Fruit fly (Drosophila melanogaster) whole organism, adult: ENCODE measurements around the gene CG11626.

ENCODE experiments used
- CG11617 ChIP-seq: fragments of 200-800 bp; sonication (Bioruptor generic); optimal IDR thresholded peaks from 2 replicates; lab custom pipeline; 2017; ENCODE audit warnings: mild to moderate bottlenecking, missing biosample characterization, missing genetic modification reagents, missing genetic modification characterization
- CG12768 ChIP-seq: fragments of 200-800 bp; sonication (Bioruptor generic); optimal IDR thresholded peaks from 2 replicates; lab custom pipeline; 2017; ENCODE audit warnings: missing biosample characterization, missing genetic modification characterization, mild to moderate bottlenecking, moderate library complexity, missing genetic modification reagents
- CG14711 ChIP-seq: fragments of 200-800 bp; sonication (Bioruptor generic); optimal IDR thresholded peaks from 2 replicates; lab custom pipeline; 2018; ENCODE audit warnings: missing biosample characterization, mild to moderate bottlenecking, missing genetic modification characterization, moderate library complexity
- CG1620 ChIP-seq: fragments of 200-800 bp; sonication (Bioruptor generic); optimal IDR thresholded peaks from 2 replicates; lab custom pipeline; 2016; ENCODE audit warnings: missing biosample characterization, missing genetic modification characterization
- CG33017 ChIP-seq: fragments of 200-800 bp; sonication (Bioruptor generic); optimal IDR thresholded peaks from 2 replicates; lab custom pipeline; 2018; ENCODE audit warnings: missing biosample characterization, mild to moderate bottlenecking, missing genetic modification characterization, moderate library complexity
- CG5204 ChIP-seq: fragments of 200-800 bp; sonication (Bioruptor generic); optimal IDR thresholded peaks from 2 replicates; lab custom pipeline; 2016; ENCODE audit warnings: missing biosample characterization, missing genetic modification characterization
- CG7045 ChIP-seq: fragments of 200-800 bp; sonication (Bioruptor generic); optimal IDR thresholded peaks from 2 replicates; lab custom pipeline; 2017; ENCODE audit warnings: missing biosample characterization, mild to moderate bottlenecking, missing genetic modification characterization
- CG7101 ChIP-seq: fragments of 200-800 bp; sonication (Bioruptor generic); optimal IDR thresholded peaks from 2 replicates; lab custom pipeline; 2018; ENCODE audit warnings: missing biosample characterization, mild to moderate bottlenecking, missing genetic modification characterization, moderate library complexity
- Clk ChIP-seq: fragments of 200-800 bp; sonication (Bioruptor generic); optimal IDR thresholded peaks from 2 replicates; lab custom pipeline; 2017; ENCODE audit warnings: missing biosample characterization, missing genetic modification characterization
- Crg-1 ChIP-seq: fragments of 200-800 bp; sonication (Bioruptor generic); optimal IDR thresholded peaks from 2 replicates; lab custom pipeline; 2016; ENCODE audit warnings: missing biosample characterization, missing genetic modification characterization
- Hr96 ChIP-seq: fragments of 200-800 bp; sonication (Bioruptor generic); optimal IDR thresholded peaks from 2 replicates; lab custom pipeline; 2016; ENCODE audit warnings: missing biosample characterization, missing genetic modification characterization
- Mnt ChIP-seq: fragments of 200-800 bp; sonication (Bioruptor generic); optimal IDR thresholded peaks from 2 replicates; lab custom pipeline; 2016; ENCODE audit warnings: missing biosample characterization, mild to moderate bottlenecking, missing genetic modification characterization
- bab1 ChIP-seq: fragments of 200-800 bp; sonication (Bioruptor generic); optimal IDR thresholded peaks from 3 replicates; lab custom pipeline; 2019; ENCODE audit warnings: missing biosample characterization, mild to moderate bottlenecking, missing genetic modification characterization, moderate library complexity
- cic ChIP-seq: fragments of 200-800 bp; sonication (Bioruptor generic); optimal IDR thresholded peaks from 2 replicates; lab custom pipeline; 2017; ENCODE audit warnings: missing biosample characterization, mild to moderate bottlenecking, missing genetic modification characterization, moderate library complexity
- cnc ChIP-seq, 2 experiments: fragments of >200 bp; optimal IDR thresholded peaks; 2 replicates each; lab custom pipeline; 2017
- kay ChIP-seq: fragments of 200-800 bp; sonication (Bioruptor generic); peaks from one replicate; lab custom pipeline; 2016; ENCODE audit warnings: missing biosample characterization, missing genetic modification characterization, borderline replicate concordance
- ovo ChIP-seq: fragments of 200-800 bp; sonication (Bioruptor generic); optimal IDR thresholded peaks from 2 replicates; lab custom pipeline; 2016; ENCODE audit warnings: missing biosample characterization, missing genetic modification characterization
- pad ChIP-seq: fragments of 200-800 bp; sonication (Bioruptor generic); optimal IDR thresholded peaks from 3 replicates; lab custom pipeline; 2017; ENCODE audit warnings: missing biosample characterization, missing genetic modification characterization, mild to moderate bottlenecking, moderate library complexity, missing genetic modification reagents
- tj ChIP-seq: fragments of 200-800 bp; sonication (Bioruptor generic); optimal IDR thresholded peaks from 3 replicates; lab custom pipeline; 2017; ENCODE audit warnings: missing biosample characterization, mild to moderate bottlenecking, missing genetic modification characterization, moderate library complexity
- toe ChIP-seq: fragments of 200-800 bp; sonication (Bioruptor generic); optimal IDR thresholded peaks from 2 replicates; lab custom pipeline; 2016; ENCODE audit warnings: missing biosample characterization, missing genetic modification characterization

Gene CG11626

DNA sequence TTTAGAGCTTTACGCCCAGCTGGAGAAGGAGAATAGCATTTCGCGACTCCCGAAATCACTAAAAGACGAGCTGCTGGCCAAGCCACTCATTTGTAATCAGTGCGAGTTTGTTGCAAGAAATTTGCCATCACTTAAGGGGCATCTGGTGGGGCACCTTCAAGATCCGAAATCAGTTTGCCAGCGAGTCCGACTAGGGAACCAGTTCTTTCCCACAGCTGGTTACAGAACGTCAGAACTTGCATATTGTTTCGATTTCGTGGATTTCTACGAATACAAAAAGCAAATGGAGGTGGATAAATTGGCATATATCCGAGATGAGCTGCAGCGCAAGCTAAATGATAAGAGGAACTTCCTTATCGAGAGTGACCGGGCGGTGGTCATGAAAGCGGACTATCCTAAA, 4.4 kb upstream of the CG11626 start:
- no peak for TF ChIP-seq Clk (GFP tag; lab: Kevin White, UChicago)
- no peak for TF ChIP-seq Crg-1 (GFP tag; lab: Kevin White, UChicago)
- no peak for TF ChIP-seq CG5204 (GFP tag; lab: Kevin White, UChicago)
- TF ChIP-seq ovo (GFP tag; lab: Kevin White, UChicago): no peak
- no peak for TF ChIP-seq CG7045 (GFP tag; lab: Kevin White, UChicago)
- TF ChIP-seq cnc (optimal IDR thresholded peaks at IDR 0.05; lab: Kevin White, UChicago): no peak
- TF ChIP-seq CG11617 (GFP tag; lab: Kevin White, UChicago): no peak
- no peak for TF ChIP-seq toe (GFP tag; lab: Kevin White, UChicago)

- no peak for TF ChIP-seq ovo (GFP tag; lab: Kevin White, UChicago)
- no peak for TF ChIP-seq CG33017 (tag; lab: Kevin White, UChicago)
- no peak for TF ChIP-seq CG11617 (GFP tag; lab: Kevin White, UChicago)
- TF ChIP-seq cic: no peak
- no peak for TF ChIP-seq pad (GFP tag; lab: Kevin White, UChicago)
- no peak for TF ChIP-seq CG1620 (GFP tag; lab: Kevin White, UChicago)
- no peak for TF ChIP-seq CG14711 (tag; lab: Kevin White, UChicago)
- TF ChIP-seq Mnt (GFP tag; lab: Kevin White, UChicago): no peak
- TF ChIP-seq tj (GFP tag; lab: Kevin White, UChicago): no peak
- no peak for TF ChIP-seq Clk (GFP tag; lab: Kevin White, UChicago)
- TF ChIP-seq bab1 (GFP tag; lab: Kevin White, UChicago): no peak
Measured at dm6 chr3R:19406852-19407251, 1.8 kb upstream of the CG11626 start.

DNA sequence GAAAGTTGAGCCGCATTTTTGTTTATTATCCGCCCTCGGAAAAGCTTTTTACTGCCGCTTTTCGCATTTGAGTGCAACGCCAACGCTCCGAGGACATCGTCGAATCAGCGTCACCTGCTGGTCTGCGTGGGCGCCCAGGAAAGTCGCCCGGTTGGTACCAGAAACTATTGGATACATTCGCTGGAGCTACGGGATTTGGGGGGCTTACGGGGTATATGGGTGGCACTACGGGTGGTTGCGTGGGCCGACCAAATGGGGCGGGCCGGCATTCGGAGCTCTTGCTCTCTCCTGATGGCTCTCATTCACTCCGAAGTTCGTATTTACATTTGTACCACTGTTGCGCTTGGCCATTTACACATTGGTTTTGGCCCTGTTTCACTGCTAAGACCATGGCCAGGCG, 2.7 kb downstream of the CG11626 start:
- TF ChIP-seq tj (GFP tag; lab: Kevin White, UChicago): no peak
- no peak for TF ChIP-seq CG14711 (tag; lab: Kevin White, UChicago)
- TF ChIP-seq toe (GFP tag; lab: Kevin White, UChicago): no peak
- no peak for TF ChIP-seq Clk (GFP tag; lab: Kevin White, UChicago)
- no peak for TF ChIP-seq Mnt (GFP tag; lab: Kevin White, UChicago)
- no peak for TF ChIP-seq CG1620 (GFP tag; lab: Kevin White, UChicago)
- TF ChIP-seq cic: no peak

DNA sequence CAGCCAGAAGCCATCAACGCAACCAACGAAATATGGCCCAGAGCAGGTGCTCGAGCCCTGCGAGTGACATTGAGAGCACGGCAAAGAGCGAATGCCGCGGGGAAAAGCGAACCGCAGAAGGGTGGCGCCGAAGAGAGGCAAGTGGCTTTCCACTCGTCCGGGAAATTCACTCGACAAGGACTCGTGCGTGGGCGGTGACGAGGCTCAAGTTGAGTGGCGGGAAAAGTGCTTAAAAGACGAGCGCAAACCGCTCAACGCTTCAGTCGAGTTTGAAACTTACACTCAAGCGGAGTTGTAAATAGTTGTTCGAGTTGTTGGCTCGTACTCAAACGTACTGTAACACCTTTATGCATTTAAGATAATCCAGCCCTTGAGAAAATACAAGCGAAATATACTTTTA, 3.8 kb downstream of the CG11626 start, which contains the start of gene CG31221:
CG31221 (plus strand) TSS at position 256 of the 400 bp plus-strand sequence.
- TF ChIP-seq ovo (GFP tag; lab: Kevin White, UChicago) (no peak), CG7101 (no peak), Crg-1 (GFP tag; lab: Kevin White, UChicago) (no peak), cic (no peak), pad (GFP tag; lab: Kevin White, UChicago) (no peak), CG7045 (GFP tag; lab: Kevin White, UChicago) (no peak), CG1620 (GFP tag; lab: Kevin White, UChicago) (no peak)

- TF ChIP-seq ovo (GFP tag; lab: Kevin White, UChicago) (no peak), CG7101 (no peak), bab1 (GFP tag; lab: Kevin White, UChicago) (no peak), cnc (optimal IDR thresholded peaks at IDR 0.05; lab: Kevin White, UChicago) (no peak), cic (no peak), CG14711 (tag; lab: Kevin White, UChicago) (no peak), CG11617 (GFP tag; lab: Kevin White, UChicago) (no peak), CG7045 (GFP tag; lab: Kevin White, UChicago) (no peak), toe (GFP tag; lab: Kevin White, UChicago) (no peak), pad (GFP tag; lab: Kevin White, UChicago) (no peak), CG33017 (tag; lab: Kevin White, UChicago) (no peak), tj (GFP tag; lab: Kevin White, UChicago) (no peak), Hr96 (GFP tag; lab: Kevin White, UChicago) (no peak), Clk (GFP tag; lab: Kevin White, UChicago) (no peak), CG5204 (GFP tag; lab: Kevin White, UChicago) (no peak), CG12768 (no peak), CG1620 (GFP tag; lab: Kevin White, UChicago) (no peak), Mnt (GFP tag; lab: Kevin White, UChicago) (no peak), Crg-1 (GFP tag; lab: Kevin White, UChicago) (no peak)
Measured at dm6 chr3R:19425099-19425498, 16.4 kb downstream of the CG11626 start, which contains the start of gene CG3517. TSS of gene CG3517 (minus strand) at chr3R:19425199.

- peak; percentile 68 for TF ChIP-seq Hr96 (GFP tag; lab: Kevin White, UChicago)
- peak; percentile 94 for TF ChIP-seq CG12768
- TF ChIP-seq kay (GFP tag; lab: Kevin White, UChicago): peak; percentile 70
- peak; percentile 71 for TF ChIP-seq Crg-1 (GFP tag; lab: Kevin White, UChicago)
- peak; percentile 80 for TF ChIP-seq CG5204 (GFP tag; lab: Kevin White, UChicago)
- TF ChIP-seq cnc (optimal IDR thresholded peaks at IDR 0.05; lab: Kevin White, UChicago): no peak
- TF ChIP-seq pad (GFP tag; lab: Kevin White, UChicago): peak; percentile 79
- TF ChIP-seq Mnt (GFP tag; lab: Kevin White, UChicago): peak; percentile 62
- peak; percentile 91 for TF ChIP-seq CG14711 (tag; lab: Kevin White, UChicago)
- peak; percentile 97 for TF ChIP-seq CG33017 (tag; lab: Kevin White, UChicago)
- TF ChIP-seq CG7045 (GFP tag; lab: Kevin White, UChicago): peak; percentile 83
- TF ChIP-seq CG1620 (GFP tag; lab: Kevin White, UChicago): no peak
- peak; percentile 97 for TF ChIP-seq cic
- peak; percentile 41 for TF ChIP-seq tj (GFP tag; lab: Kevin White, UChicago)
- TF ChIP-seq toe (GFP tag; lab: Kevin White, UChicago): peak; percentile 29
- no peak for TF ChIP-seq ovo (GFP tag; lab: Kevin White, UChicago)
- TF ChIP-seq CG7101: peak; percentile 96
- TF ChIP-seq bab1 (GFP tag; lab: Kevin White, UChicago): peak; percentile 2
- TF ChIP-seq CG11617 (GFP tag; lab: Kevin White, UChicago): peak; percentile 91
- peak; percentile 80 for TF ChIP-seq Clk (GFP tag; lab: Kevin White, UChicago)
Measured at dm6 chr3R:19460409-19461217, 51.9 kb downstream of the CG11626 start, which contains the start of gene Dys. TSS of gene Dys (plus strand) at chr3R:19461085.
